Fruit fly (Drosophila melanogaster) whole organism, embryonic: ENCODE results near the gene corto.

ENCODE experiments used
- Bgb ChIP-seq: fragments of 200-800 bp; sonication (Bioruptor generic); IDR thresholded peaks from 2 replicates; pipeline ENCODE4 v1.3.6; 2022; ENCODE audit warnings: missing biosample characterization, missing genetic modification characterization; ENCODE audit not compliant: partially characterized antibody
- CG11398 ChIP-seq: fragments of 200-800 bp; sonication (Bioruptor generic); optimal IDR thresholded peaks from 2 replicates; lab custom pipeline; 2016; ENCODE audit warnings: missing biosample characterization, missing genetic modification characterization
- CG11723 ChIP-seq: fragments of 200-800 bp; sonication (Bioruptor generic); optimal IDR thresholded peaks from 2 replicates; lab custom pipeline; 2017; ENCODE audit warnings: missing biosample characterization, mild to moderate bottlenecking, missing genetic modification characterization
- CG14710 ChIP-seq: fragments of 200-800 bp; sonication (Bioruptor generic); optimal IDR thresholded peaks from 3 replicates; lab custom pipeline; 2019; ENCODE audit warnings: missing biosample characterization, mild to moderate bottlenecking, missing genetic modification characterization, moderate library complexity
- CG1647 ChIP-seq: fragments of 200-800 bp; sonication (Bioruptor generic); optimal IDR thresholded peaks from 3 replicates; lab custom pipeline; 2016; ENCODE audit warnings: missing biosample characterization, missing genetic modification characterization
- CG2199 ChIP-seq: fragments of 200-800 bp; sonication (Bioruptor generic); IDR thresholded peaks from 3 replicates; pipeline ENCODE4 v1.3.6; 2022; ENCODE audit warnings: missing biosample characterization, missing genetic modification characterization
- CG30020 ChIP-seq: fragments of 200-800 bp; optimal IDR thresholded peaks from 2 replicates; lab custom pipeline; 2019; ENCODE audit warnings: missing biosample characterization, mild to moderate bottlenecking, missing genetic modification characterization, moderate library complexity
- CG4282 ChIP-seq: fragments of 200-800 bp; sonication (Bioruptor generic); optimal IDR thresholded peaks from 2 replicates; lab custom pipeline; 2016; ENCODE audit warnings: missing biosample characterization, missing genetic modification characterization
- CG6854 ChIP-seq: fragments of 200-800 bp; sonication (Bioruptor generic); optimal IDR thresholded peaks from 3 replicates; lab custom pipeline; 2017; ENCODE audit warnings: missing biosample characterization, mild to moderate bottlenecking, missing genetic modification characterization
- CG8290 ChIP-seq, 3 experiments: fragments of 200-800 bp; sonication (Bioruptor generic); optimal IDR thresholded peaks; 2 replicates each; lab custom pipeline; 2016 to 2019; ENCODE audit warnings: missing biosample characterization in 3 of 3, missing genetic modification characterization in 3 of 3, mild to moderate bottlenecking in 2 of 3, moderate library complexity in 1 of 3
- CG9437 ChIP-seq: fragments of 200-800 bp; sonication (Bioruptor generic); optimal IDR thresholded peaks from 2 replicates; lab custom pipeline; 2018; ENCODE audit warnings: missing biosample characterization, mild to moderate bottlenecking, missing genetic modification characterization
- CG9609 ChIP-seq: fragments of 200-800 bp; sonication (Bioruptor generic); optimal IDR thresholded peaks from 3 replicates; lab custom pipeline; 2016; ENCODE audit warnings: missing biosample characterization, missing genetic modification characterization
- CG9727 ChIP-seq: fragments of 200-800 bp; sonication (Bioruptor generic); optimal IDR thresholded peaks from 3 replicates; lab custom pipeline; 2017; ENCODE audit warnings: missing biosample characterization, mild to moderate bottlenecking, missing genetic modification characterization
- Camta ChIP-seq: fragments of 200-800 bp; sonication (Bioruptor generic); optimal IDR thresholded peaks from 2 replicates; lab custom pipeline; 2016; ENCODE audit warnings: missing biosample characterization, missing genetic modification characterization
- Dip2 ChIP-seq: fragments of 200-800 bp; sonication (Bioruptor generic); IDR thresholded peaks from 2 replicates; pipeline ENCODE4 v1.3.6; 2022; ENCODE audit warnings: missing biosample characterization, missing genetic modification characterization
- Fer2 ChIP-seq: fragments of 200-800 bp; sonication (Bioruptor generic); optimal IDR thresholded peaks from 2 replicates; lab custom pipeline; 2018; ENCODE audit warnings: missing biosample characterization, mild to moderate bottlenecking, missing genetic modification characterization, moderate library complexity
- HHEX ChIP-seq: fragments of 200-800 bp; sonication (Bioruptor generic); optimal IDR thresholded peaks from 3 replicates; lab custom pipeline; 2017; ENCODE audit warnings: missing biosample characterization, mild to moderate bottlenecking, missing genetic modification characterization, missing genetic modification reagents
- Hey ChIP-seq: fragments of 200-800 bp; sonication (Bioruptor generic); optimal IDR thresholded peaks from 3 replicates; lab custom pipeline; 2018; ENCODE audit warnings: missing biosample characterization, mild to moderate bottlenecking, missing genetic modification characterization
- NFAT ChIP-seq: fragments of 200-800 bp; sonication (Bioruptor generic); IDR thresholded peaks from 2 replicates; pipeline ENCODE4 v1.3.6; 2022; ENCODE audit warnings: missing biosample characterization, missing genetic modification characterization
- Nf-YC ChIP-seq: fragments of 200-800 bp; optimal IDR thresholded peaks from 3 replicates; lab custom pipeline; 2019; ENCODE audit warnings: missing biosample characterization, mild to moderate bottlenecking, missing genetic modification characterization, moderate library complexity
- Sry-β ChIP-seq: fragments of 200-800 bp; sonication (Bioruptor generic); optimal IDR thresholded peaks from 2 replicates; lab custom pipeline; 2018; ENCODE audit warnings: missing biosample characterization, mild to moderate bottlenecking, missing genetic modification characterization, moderate library complexity
- YL-1 ChIP-seq: fragments of 200-800 bp; sonication (Bioruptor generic); optimal IDR thresholded peaks from 3 replicates; lab custom pipeline; 2017; ENCODE audit warnings: missing biosample characterization, mild to moderate bottlenecking, missing genetic modification characterization
- abd-A ChIP-seq: fragments of 200-800 bp; sonication (Bioruptor generic); optimal IDR thresholded peaks from 3 replicates; lab custom pipeline; 2019; ENCODE audit warnings: missing biosample characterization, mild to moderate bottlenecking, missing genetic modification characterization, moderate library complexity
- croc ChIP-seq: fragments of 200-800 bp; sonication (Bioruptor generic); conservative IDR thresholded peaks from 3 replicates; pipeline ENCODE4 v1.3.6; 2022; ENCODE audit warnings: missing biosample characterization, missing genetic modification characterization
- crol ChIP-seq: fragments of 200-800 bp; sonication (Bioruptor generic); IDR thresholded peaks from 2 replicates; pipeline ENCODE4 v1.3.6; 2022; ENCODE audit warnings: missing biosample characterization, missing genetic modification characterization
- en ChIP-seq: fragments of 200-800 bp; sonication (Bioruptor generic); optimal IDR thresholded peaks from 2 replicates; lab custom pipeline; 2016; ENCODE audit warnings: missing biosample characterization, missing genetic modification characterization
- exex ChIP-seq: fragments of 200-800 bp; sonication (Bioruptor generic); optimal IDR thresholded peaks from 4 replicates; lab custom pipeline; 2018; ENCODE audit warnings: missing biosample characterization, mild to moderate bottlenecking, missing genetic modification characterization, moderate library complexity
- gcm ChIP-seq: fragments of 200-800 bp; sonication (Bioruptor generic); optimal IDR thresholded peaks from 2 replicates; lab custom pipeline; 2019; ENCODE audit warnings: missing biosample characterization, mild to moderate bottlenecking, missing genetic modification characterization, moderate library complexity
- gsb-n ChIP-seq: fragments of 200-800 bp; sonication (Bioruptor generic); optimal IDR thresholded peaks from 3 replicates; lab custom pipeline; 2018; ENCODE audit warnings: missing biosample characterization, mild to moderate bottlenecking, missing genetic modification characterization
- insv ChIP-seq, 2 experiments: fragments of 200-800 bp; sonication (Bioruptor generic); optimal IDR thresholded peaks; 3 replicates each; lab custom pipeline; 2016 to 2018; ENCODE audit warnings: missing biosample characterization in 2 of 2, missing genetic modification characterization in 2 of 2
- jumu ChIP-seq: fragments of 200-800 bp; sonication (Bioruptor generic); optimal IDR thresholded peaks from 3 replicates; lab custom pipeline; 2016; ENCODE audit warnings: missing biosample characterization, missing genetic modification characterization
- kni ChIP-seq: fragments of 200-800 bp; sonication (Bioruptor generic); optimal IDR thresholded peaks from 3 replicates; lab custom pipeline; 2017; ENCODE audit warnings: mild to moderate bottlenecking, missing biosample characterization, missing genetic modification reagents, missing genetic modification characterization
- lmd ChIP-seq: fragments of 200-800 bp; sonication (Bioruptor generic); IDR thresholded peaks from 2 replicates; pipeline ENCODE4 v1.3.6; 2022; ENCODE audit warnings: missing biosample characterization, missing genetic modification characterization
- lov ChIP-seq, 2 experiments: fragments of 200-800 bp in 1 of 2; fragments of >200 bp in 1 of 2; sonication (Bioruptor generic) in 1 of 2; IDR thresholded peaks in 1 of 2; optimal IDR thresholded peaks in 1 of 2; 2 replicates in 1 of 2; 3 replicates in 1 of 2; pipeline versions ENCODE4 v1.3.6 to Lab custom; 2017 to 2022; ENCODE audit warnings: missing biosample characterization in 1 of 2, missing genetic modification characterization in 1 of 2
- nerfin-1 ChIP-seq: fragments of 200-800 bp; sonication (Bioruptor generic); optimal IDR thresholded peaks from 3 replicates; lab custom pipeline; 2019; ENCODE audit warnings: missing biosample characterization, mild to moderate bottlenecking, missing genetic modification characterization, moderate library complexity
- oc ChIP-seq: fragments of 200-800 bp; sonication (Bioruptor generic); optimal IDR thresholded peaks from 2 replicates; lab custom pipeline; 2018; ENCODE audit warnings: missing biosample characterization, mild to moderate bottlenecking, missing genetic modification characterization, moderate library complexity
- prd ChIP-seq, 3 experiments: fragments of >200 bp in 2 of 3; fragments of 200-800 bp in 1 of 3; sonication (Bioruptor generic) in 1 of 3; optimal IDR thresholded peaks in 2 of 3; IDR thresholded peaks in 1 of 3; 2 replicates in 2 of 3; 3 replicates in 1 of 3; pipeline versions ENCODE4 v1.3.6 to Lab custom; 2017 to 2022; ENCODE audit warnings: missing biosample characterization in 1 of 3, missing genetic modification characterization in 1 of 3
- pros ChIP-seq: fragments of 200-800 bp; sonication (Bioruptor generic); optimal IDR thresholded peaks from 3 replicates; lab custom pipeline; 2019; ENCODE audit warnings: missing biosample characterization, mild to moderate bottlenecking, missing genetic modification characterization, moderate library complexity
- run ChIP-seq: fragments of 200-800 bp; sonication (Bioruptor generic); optimal IDR thresholded peaks from 3 replicates; lab custom pipeline; 2018; ENCODE audit warnings: missing biosample characterization, mild to moderate bottlenecking, missing genetic modification characterization
- sim ChIP-seq: fragments of 200-800 bp; sonication (Bioruptor generic); IDR thresholded peaks from 2 replicates; pipeline ENCODE4 v1.3.6; 2022; ENCODE audit warnings: missing biosample characterization, missing genetic modification characterization
- slbo ChIP-seq: fragments of 200-800 bp; sonication (Bioruptor generic); IDR thresholded peaks from 2 replicates; pipeline ENCODE4 v1.3.6; 2022; ENCODE audit warnings: missing biosample characterization, missing genetic modification characterization
- so ChIP-seq: fragments of 200-800 bp; sonication (Bioruptor generic); IDR thresholded peaks from 3 replicates; pipeline ENCODE4 v1.3.6; 2022; ENCODE audit warnings: missing biosample characterization, missing genetic modification characterization
- sr ChIP-seq: fragments of 200-800 bp; sonication (Bioruptor generic); IDR thresholded peaks from 3 replicates; pipeline ENCODE4 v1.3.6; 2022; ENCODE audit warnings: missing biosample characterization, missing genetic modification characterization
- tll ChIP-seq, 2 experiments: fragments of 200-800 bp in 1 of 2; fragments of >200 bp in 1 of 2; sonication (Bioruptor generic) in 1 of 2; optimal IDR thresholded peaks; 2 replicates each; lab custom pipeline; 2017 to 2019; ENCODE audit warnings: missing biosample characterization in 2 of 2, missing genetic modification characterization in 2 of 2, mild to moderate bottlenecking in 1 of 2, moderate library complexity in 1 of 2
- ttk ChIP-seq: fragments of 200-800 bp; sonication (Bioruptor generic); IDR thresholded peaks from 2 replicates; pipeline ENCODE4 v2.1.2; 2022; ENCODE audit warnings: missing biosample characterization, missing genetic modification characterization
- twi ChIP-seq: fragments of 200-800 bp; optimal IDR thresholded peaks from 2 replicates; lab custom pipeline; 2019; ENCODE audit warnings: missing biosample characterization, mild to moderate bottlenecking, missing genetic modification characterization, moderate library complexity
- vnd ChIP-seq: fragments of 200-800 bp; sonication (Bioruptor generic); IDR thresholded peaks from 3 replicates; pipeline ENCODE4 v1.3.6; 2022; ENCODE audit warnings: missing biosample characterization, missing genetic modification characterization; ENCODE audit not compliant: partially characterized antibody
- zen ChIP-seq: fragments of 200-800 bp; sonication (Bioruptor generic); optimal IDR thresholded peaks from 3 replicates; lab custom pipeline; 2018; ENCODE audit warnings: missing biosample characterization, mild to moderate bottlenecking, missing genetic modification characterization, moderate library complexity
- zf30C ChIP-seq: fragments of 200-800 bp; sonication (Bioruptor generic); optimal IDR thresholded peaks from 3 replicates; lab custom pipeline; 2018; ENCODE audit warnings: missing biosample characterization, mild to moderate bottlenecking, missing genetic modification characterization

The corto gene

dm6 chr3R:5105439-5105838, 18.6 kb upstream of the corto start:
- TF ChIP-seq nerfin-1 (tag; lab: Kevin White, UChicago) (peak; percentile 33), CG30020 (tag; lab: Kevin White, UChicago) (no peak), crol (GFP tag; lab: Robert Waterston, UW) (peak; percentile 78), Camta (GFP tag; lab: Kevin White, UChicago) (no peak), en (GFP tag; lab: Kevin White, UChicago) (no peak), insv (GFP tag; optimal IDR thresholded peaks at IDR 0.05; lab: Kevin White, UChicago) (no peak), zen (peak; percentile 9), Dip2 (no peak), lov (optimal IDR thresholded peaks at IDR 0.05; lab: Kevin White, UChicago) (no peak), lov (GFP tag; IDR thresholded peaks at IDR 0.05; lab: Robert Waterston, UW) (0 out of 3 replicates have a peak, but pooled peaks have one; percentile 9), CG8290 (GFP tag; optimal IDR thresholded peaks at IDR 0.05; lab: Kevin White, UChicago) (no peak), CG8290 (tag; optimal IDR thresholded peaks at IDR 0.05; lab: Kevin White, UChicago) (no peak), Hey (tag; lab: Kevin White, UChicago) (peak; percentile 17), abd-A (peak; percentile 65), CG9609 (GFP tag; lab: Kevin White, UChicago) (no peak), ttk (GFP tag; lab: Robert Waterston, UW) (no peak), slbo (GFP tag; lab: Robert Waterston, UW) (0 out of 2 replicates have a peak, but pooled peaks have one; percentile 7), gsb-n (tag; lab: Kevin White, UChicago) (peak; percentile 84), exex (tag; lab: Kevin White, UChicago) (no peak), CG1647 (GFP tag; lab: Kevin White, UChicago) (no peak), vnd (no peak), pros (GFP tag; lab: Kevin White, UChicago) (peak; percentile 77), prd (optimal IDR thresholded peaks at IDR 0.05; lab: Kevin White, UChicago) (no peak), prd (GFP tag; IDR thresholded peaks at IDR 0.05; lab: Robert Waterston, UW) (no peak), Bgb (GFP tag; lab: Robert Waterston, UW) (no peak), lmd (GFP tag; lab: Robert Waterston, UW) (no peak), kni (GFP tag; lab: Kevin White, UChicago) (peak; percentile 37), HHEX (GFP tag; lab: Kevin White, UChicago) (no peak), run (tag; lab: Kevin White, UChicago) (no peak), CG2199 (0 out of 3 replicates have a peak, but pooled peaks have one; percentile 56)

- no peak for TF ChIP-seq Sry-β (GFP tag; lab: Kevin White, UChicago)
- TF ChIP-seq CG9727, result no peak
- no peak for TF ChIP-seq CG11398 (GFP tag; lab: Kevin White, UChicago)
- TF ChIP-seq Fer2 (tag; lab: Kevin White, UChicago), result no peak
- peak in 1 of 2 experiments; percentile 45 for TF ChIP-seq tll (GFP tag; optimal IDR thresholded peaks at IDR 0.05; lab: Kevin White, UChicago)
- no peak for TF ChIP-seq YL-1 (GFP tag; lab: Kevin White, UChicago)
- TF ChIP-seq gcm (GFP tag; lab: Kevin White, UChicago), result peak; percentile 27
- TF ChIP-seq croc (GFP tag; lab: Robert Waterston, UW), result no peak
- no peak for TF ChIP-seq NFAT (GFP tag; lab: Robert Waterston, UW)
- peak; percentile 12 for TF ChIP-seq oc (tag; lab: Kevin White, UChicago)
- TF ChIP-seq CG6854 (GFP tag; lab: Kevin White, UChicago), result no peak
- TF ChIP-seq so (GFP tag; lab: Robert Waterston, UW), result no peak
- peak; percentile 18 for TF ChIP-seq CG4282 (GFP tag; lab: Kevin White, UChicago)
- no peak for TF ChIP-seq Nf-YC
- TF ChIP-seq CG11723, result no peak
- no peak for TF ChIP-seq zf30C
- TF ChIP-seq CG9437, result no peak
- peak; percentile 41 for TF ChIP-seq pros (GFP tag; lab: Kevin White, UChicago)
- peak; percentile 30; the same call in 1 of the 3 replicates for TF ChIP-seq CG2199
- TF ChIP-seq CG14710 (tag; lab: Kevin White, UChicago), result no peak
- TF ChIP-seq sr (GFP tag; lab: Robert Waterston, UW), result no peak
- no peak for TF ChIP-seq jumu (GFP tag; lab: Kevin White, UChicago)
- no peak for TF ChIP-seq sim (GFP tag; lab: Robert Waterston, UW)
- peak; percentile 31 for TF ChIP-seq twi (tag; lab: Kevin White, UChicago)
These were observed 17.3 kb upstream of the corto start for dm6 chr3R:5104212-5104611.
